Fruit fly (Drosophila melanogaster): ENCODE measurements around the gene ATPsynbetaL.
A peak's percentile ranks its signal among the peaks of the same experiment; 100 is the strongest.

Gene ATPsynbetaL

dm6 chr3L:16056101-16056891 is 41.3 kb upstream of the ATPsynbetaL start (continued):
- TF ChIP-seq tna (GFP tag; IDR thresholded peaks at IDR 0.05; ENCODE audit: partially characterized antibody) (no peak), CG11247 (GFP tag; IDR thresholded peaks at IDR 0.05) (no peak), CG18764 (GFP tag; optimal IDR thresholded peaks at IDR 0.05) (peak; percentile 25), C15 (GFP tag; IDR thresholded peaks at IDR 0.05) (no peak), CG6254 (GFP tag; optimal IDR thresholded peaks at IDR 0.05) (peak; percentile 0), fd64A (GFP tag; optimal IDR thresholded peaks at IDR 0.05) (peak; percentile 56), nom (GFP tag; optimal IDR thresholded peaks at IDR 0.05) (peak; percentile 39), HmgD (GFP tag; optimal IDR thresholded peaks at IDR 0.05) (no peak), Ssrp (tag; optimal IDR thresholded peaks at IDR 0.05) (no peak), Lim3 (GFP tag; IDR thresholded peaks at IDR 0.05) (no peak), sd (tag; optimal IDR thresholded peaks at IDR 0.05) (peak; percentile 22), dmrt99B (tag; optimal IDR thresholded peaks at IDR 0.05) (peak; percentile 14), sc (optimal IDR thresholded peaks at IDR 0.05) (no peak), sc (GFP tag; optimal IDR thresholded peaks at IDR 0.05) (peak; percentile 53), Pdp1 (GFP tag; optimal IDR thresholded peaks at IDR 0.05) (peak in 1 of 2 experiments; percentile 55), az2 (GFP tag; optimal IDR thresholded peaks at IDR 0.05) (no peak), CG10959 (GFP tag; IDR thresholded peaks at IDR 0.05) (0 out of 2 replicates have a peak, but pooled peaks have one; percentile 11), dmrt11E (tag; optimal IDR thresholded peaks at IDR 0.05) (peak; percentile 57), CG34376 (GFP tag; optimal IDR thresholded peaks at IDR 0.05) (no peak), Meics (GFP tag; optimal IDR thresholded peaks at IDR 0.05) (no peak), ftz-f1 (GFP tag; optimal IDR thresholded peaks at IDR 0.05) (peak; percentile 74), Xrp1 (GFP tag; IDR thresholded peaks at IDR 0.05) (peak; percentile 67), Med (GFP tag) (peak; percentile 56), CG14710 (tag; optimal IDR thresholded peaks at IDR 0.05) (peak; percentile 54), CG18619 (GFP tag; optimal IDR thresholded peaks at IDR 0.05) (no peak), Adf1 (GFP tag; IDR thresholded peaks at IDR 0.05) (no peak), CG7987 (GFP tag; optimal IDR thresholded peaks at IDR 0.05) (peak; percentile 10), CG15601 (tag; optimal IDR thresholded peaks at IDR 0.05) (peak; percentile 43), bsh (GFP tag; optimal IDR thresholded peaks at IDR 0.05) (peak in 1 of 2 experiments; percentile 56), twi (tag; optimal IDR thresholded peaks at IDR 0.05) (no peak), Blimp-1 (GFP tag; optimal IDR thresholded peaks at IDR 0.05) (peak; percentile 61), CG7745 (tag; optimal IDR thresholded peaks at IDR 0.05) (peak; percentile 46), Sry-β (GFP tag; optimal IDR thresholded peaks at IDR 0.05) (peak; percentile 16), z (GFP tag; IDR thresholded peaks at IDR 0.05) (0 out of 3 replicates have a peak, but pooled peaks have one; percentile 20), Xbp1 (GFP tag; optimal IDR thresholded peaks at IDR 0.05) (no peak), cg (GFP tag; optimal IDR thresholded peaks at IDR 0.05) (no peak), jumu (GFP tag; optimal IDR thresholded peaks at IDR 0.05) (no peak), CG4424 (GFP tag; optimal IDR thresholded peaks at IDR 0.05) (peak; percentile 11), vfl (GFP tag; optimal IDR thresholded peaks at IDR 0.05) (no peak), lab (GFP tag; optimal IDR thresholded peaks at IDR 0.05) (peak; percentile 9), CG9876 (GFP tag; optimal IDR thresholded peaks at IDR 0.05) (no peak), CG9727 (GFP tag; optimal IDR thresholded peaks at IDR 0.05) (peak; percentile 52), CG3407 (GFP tag; optimal IDR thresholded peaks at IDR 0.05) (peak; percentile 18), CG8359 (GFP tag; optimal IDR thresholded peaks at IDR 0.05; ENCODE audit: borderline replicate concordance) (peak; percentile 48), Spps (tag; optimal IDR thresholded peaks at IDR 0.05) (peak; percentile 51), HLHmδ (GFP tag; optimal IDR thresholded peaks at IDR 0.05) (peak; percentile 55), CG2202 (tag; optimal IDR thresholded peaks at IDR 0.05) (peak; percentile 58), gsb-n (tag; optimal IDR thresholded peaks at IDR 0.05) (peak; percentile 35)

All from whole organism, embryonic.